Worm (Caenorhabditis elegans) whole organism, L1 larva: ENCODE data around the gene pgph-1.
A peak's percentile ranks its signal among the peaks of the same experiment; 100 is the strongest.

Source experiments
- ceh-8 ChIP-seq: fragments of 200-800 bp; sonication (Bioruptor generic); optimal IDR thresholded peaks from 2 replicates; lab custom pipeline; 2018; ENCODE audit warnings: mild to moderate bottlenecking, missing genetic modification characterization, moderate library complexity, missing compliant biosample characterization
- fos-1 ChIP-seq: fragments of 150-350 bp; optimal IDR thresholded peaks from 2 replicates; lab custom pipeline; 2014; ENCODE audit warnings: missing biosample characterization, missing genetic modification characterization
- lin-39 ChIP-seq: fragments of 150-350 bp; optimal IDR thresholded peaks from 2 replicates; lab custom pipeline; 2014; ENCODE audit warnings: missing biosample characterization, missing genetic modification reagents, missing genetic modification characterization
- lir-3 ChIP-seq: sonication (generic microtip); optimal IDR thresholded peaks from 2 replicates; lab custom pipeline; 2016; ENCODE audit warnings: mild to moderate bottlenecking, missing genetic modification characterization, moderate library complexity, missing compliant biosample characterization; ENCODE audit not compliant: poor library complexity
- lsy-2 ChIP-seq, 2 experiments: fragments of 150-350 bp; optimal IDR thresholded peaks; 2 replicates each; lab custom pipeline; 2014; ENCODE audit warnings: missing biosample characterization in 2 of 2, missing genetic modification characterization in 2 of 2
- mdl-1 ChIP-seq, 2 experiments: fragments of 150-350 bp; optimal IDR thresholded peaks; 2 replicates each; lab custom pipeline; 2014 to 2017; ENCODE audit warnings: missing biosample characterization in 2 of 2, missing genetic modification characterization in 2 of 2, inconsistent platforms in 1 of 2
- nhr-237 ChIP-seq: fragments of 150-350 bp; optimal IDR thresholded peaks from 2 replicates; lab custom pipeline; 2014; ENCODE audit warnings: missing biosample characterization, missing genetic modification characterization
- tlp-1 ChIP-seq: fragments of 150-350 bp; optimal IDR thresholded peaks from 2 replicates; lab custom pipeline; 2014; ENCODE audit warnings: missing biosample characterization, missing genetic modification characterization
- vab-15 ChIP-seq: sonication (generic microtip); optimal IDR thresholded peaks from 2 replicates; lab custom pipeline; 2017; ENCODE audit warnings: missing genotype, mild to moderate bottlenecking, missing genetic modification characterization, missing compliant biosample characterization

DNA sequence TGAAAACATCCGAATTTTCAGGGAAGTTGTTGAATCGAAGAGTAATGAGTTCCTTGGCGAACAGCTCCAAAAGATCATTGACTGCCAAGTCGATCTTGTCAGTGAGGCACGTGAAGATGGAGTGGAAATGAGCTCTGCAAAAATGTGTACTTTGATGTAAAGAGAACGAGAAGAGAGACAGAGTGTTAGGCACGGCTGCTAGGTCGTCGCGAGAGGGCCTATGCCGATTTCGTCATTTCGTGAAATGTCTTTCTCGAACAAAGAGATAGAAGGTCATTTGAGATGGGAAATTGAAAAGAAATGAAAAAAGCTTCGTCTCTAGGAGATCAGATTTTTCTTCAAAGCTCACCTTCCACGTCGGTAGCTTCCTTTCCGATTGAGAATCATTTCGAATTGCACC, 26.7 kb upstream of the pgph-1 start:
- TF ChIP-seq mdl-1 (tag; optimal IDR thresholded peaks at IDR 0.05; lab: Kevin White, UChicago) (peak in 1 of 2 experiments; percentile 22), nhr-237 (tag; lab: Kevin White, UChicago) (no peak), lir-3 (tag; lab: Kevin White, UChicago) (no peak), tlp-1 (tag; lab: Kevin White, UChicago) (no peak), lin-39 (tag; lab: Kevin White, UChicago) (no peak), ceh-8 (GFP tag; lab: Kevin White, UChicago) (no peak), fos-1 (tag; lab: Kevin White, UChicago) (no peak), lsy-2 (tag; optimal IDR thresholded peaks at IDR 0.05; lab: Kevin White, UChicago) (peak in 1 of 2 experiments; percentile 39), vab-15 (tag; lab: Kevin White, UChicago) (no peak)
